Worm (Caenorhabditis elegans): ENCODE measurements around the gene F59A7.7.

DNA sequence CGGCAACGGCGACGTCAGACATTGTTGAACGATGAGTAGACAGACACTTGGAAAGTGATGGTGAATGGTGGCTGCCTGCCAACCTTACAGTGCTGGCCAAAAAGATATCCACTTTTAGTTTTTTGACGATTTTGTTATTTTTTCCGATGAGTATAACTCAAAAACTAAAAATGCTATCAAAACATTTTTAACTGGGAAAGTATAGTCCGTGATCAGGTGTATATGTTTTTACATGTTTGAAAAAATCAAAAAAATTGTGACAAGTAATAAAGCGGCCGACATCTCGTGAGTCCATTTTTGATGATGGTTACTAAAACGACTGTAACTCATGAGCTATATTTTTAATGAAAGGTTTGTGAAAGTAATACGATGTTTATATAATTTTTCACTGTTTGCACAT is 19.6 kb downstream of the F59A7.7 start, which contains the start of gene hil-6:
- TF ChIP-seq unc-62 (GFP tag; optimal IDR thresholded peaks at IDR 0.05) (no peak), snpc-4 (tag; optimal IDR thresholded peaks at IDR 0.05) (no peak), ztf-11 (tag; optimal IDR thresholded peaks at IDR 0.05) (no peak), nhr-28 (tag; optimal IDR thresholded peaks at IDR 0.05) (no peak)

Measured in whole organism, mixed stage, embryonic.